Worm (Caenorhabditis elegans): ENCODE measurements around the gene T26C11.9.
A peak's percentile ranks its signal among the peaks of the same experiment; 100 is the strongest.

DNA sequence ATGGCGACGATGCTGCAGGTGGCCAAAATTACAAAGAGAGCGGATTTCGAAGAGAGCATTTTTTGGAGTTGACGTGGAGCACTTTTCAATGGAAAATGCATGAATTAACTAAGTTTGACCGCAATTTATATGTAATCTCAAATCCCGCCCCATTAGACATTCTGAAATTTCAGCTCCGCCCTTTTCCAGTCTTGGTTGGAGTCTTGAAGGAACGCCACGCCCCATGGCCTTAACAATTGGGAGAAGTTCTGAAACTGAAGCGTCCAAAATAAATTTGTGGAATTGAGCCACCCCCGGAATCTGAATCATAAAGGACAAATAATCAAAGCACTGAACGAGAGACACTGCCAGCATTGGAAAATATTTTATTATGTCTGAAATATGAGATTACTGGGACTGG lies 43.6 kb upstream of the T26C11.9 start, which contains the start of gene B0294.1:
- TF ChIP-seq egl-13 (tag; optimal IDR thresholded peaks at IDR 0.05): no peak
- TF ChIP-seq nhr-84 (tag; optimal IDR thresholded peaks at IDR 0.05): no peak
- no peak for TF ChIP-seq C04F5.9 (tag; optimal IDR thresholded peaks at IDR 0.05)
- TF ChIP-seq tbx-2 (tag; optimal IDR thresholded peaks at IDR 0.05): no peak
- TF ChIP-seq nhr-76 (tag; optimal IDR thresholded peaks at IDR 0.05): no peak
- no peak for TF ChIP-seq rnt-1 (tag; optimal IDR thresholded peaks at IDR 0.05)
- no peak for TF ChIP-seq ama-1 (optimal IDR thresholded peaks at IDR 0.05)
- no peak for TF ChIP-seq elt-2 (tag; optimal IDR thresholded peaks at IDR 0.05)
- peak; percentile 31 for TF ChIP-seq dsc-1 (tag; optimal IDR thresholded peaks at IDR 0.05)
